Fruit fly (Drosophila melanogaster): Measurements from ENCODE around the gene Las.

The Las gene

dm6 chr3L:20467433-20467832, 35.3 kb upstream of the Las start:
- TF ChIP-seq CTCF (GFP tag; optimal IDR thresholded peaks at IDR 0.05): peak; percentile 3
- TF ChIP-seq Blimp-1 (GFP tag; optimal IDR thresholded peaks at IDR 0.05): peak; percentile 51
- peak; percentile 72 for TF ChIP-seq CG15601 (tag; optimal IDR thresholded peaks at IDR 0.05)
- 0 out of 3 replicates have a peak, but pooled peaks have one; percentile 53 for TF ChIP-seq CG2199 (GFP tag; IDR thresholded peaks at IDR 0.05)
- no peak for TF ChIP-seq sr (GFP tag; IDR thresholded peaks at IDR 0.05)

dm6 chr3L:20466599-20466998, 34.4 kb upstream of the Las start, which contains the start of gene Tdh:
TSS of gene Tdh (plus strand) at chr3L:20466944.
- no peak for TF ChIP-seq Xbp1 (GFP tag; optimal IDR thresholded peaks at IDR 0.05)
- peak; percentile 57 for TF ChIP-seq Deaf1 (tag; optimal IDR thresholded peaks at IDR 0.05)
- TF ChIP-seq Pdp1 (GFP tag; optimal IDR thresholded peaks at IDR 0.05): peak in 1 of 2 experiments; percentile 32
- no peak for TF ChIP-seq tin (GFP tag; optimal IDR thresholded peaks at IDR 0.05)
- TF ChIP-seq CG10543 (GFP tag; optimal IDR thresholded peaks at IDR 0.05): peak; percentile 39
- TF ChIP-seq bowl (GFP tag; IDR thresholded peaks at IDR 0.05): no peak
- peak; percentile 74 for TF ChIP-seq CG12769 (tag; optimal IDR thresholded peaks at IDR 0.05)

dm6 chr3L:20465941-20466340, 33.8 kb upstream of the Las start, which contains the start of gene CG42764:
TSS of gene CG42764 (minus strand) at chr3L:20466041.
- no peak for TF ChIP-seq CG13123 (GFP tag; optimal IDR thresholded peaks at IDR 0.05)
- no peak for TF ChIP-seq gsb (GFP tag; IDR thresholded peaks at IDR 0.05)
- TF ChIP-seq CG42726 (GFP tag; IDR thresholded peaks at IDR 0.05; ENCODE audit: partially characterized antibody): no peak
- TF ChIP-seq ci (GFP tag; IDR thresholded peaks at IDR 0.05): no peak
- TF ChIP-seq CG1792 (GFP tag; optimal IDR thresholded peaks at IDR 0.05): no peak
- TF ChIP-seq Dip2 (GFP tag; IDR thresholded peaks at IDR 0.05): no peak
- TF ChIP-seq scrt (GFP tag; optimal IDR thresholded peaks at IDR 0.05): no peak
- TF ChIP-seq fd64A (GFP tag; optimal IDR thresholded peaks at IDR 0.05): no peak
- no peak for TF ChIP-seq CG14014 (GFP tag; IDR thresholded peaks at IDR 0.05)
- no peak for TF ChIP-seq CG1647 (GFP tag; optimal IDR thresholded peaks at IDR 0.05)
- no peak for TF ChIP-seq Kr (GFP tag; optimal IDR thresholded peaks at IDR 0.05)
- no peak for TF ChIP-seq sqz (GFP tag; optimal IDR thresholded peaks at IDR 0.05)
- no peak for TF ChIP-seq CG7928 (GFP tag; optimal IDR thresholded peaks at IDR 0.05)
- no peak for TF ChIP-seq CG12299 (tag; optimal IDR thresholded peaks at IDR 0.05)
- no peak for TF ChIP-seq CG17328 (GFP tag; IDR thresholded peaks at IDR 0.05)
- no peak for TF ChIP-seq pum (GFP tag; optimal IDR thresholded peaks at IDR 0.05)
- TF ChIP-seq CG34224 (GFP tag; IDR thresholded peaks at IDR 0.05; ENCODE audit: partially characterized antibody): no peak
- no peak for TF ChIP-seq CG7839 (tag; optimal IDR thresholded peaks at IDR 0.05)
- no peak for TF ChIP-seq Fer3 (tag; optimal IDR thresholded peaks at IDR 0.05)

- no peak for TF ChIP-seq Usf (GFP tag; optimal IDR thresholded peaks at IDR 0.05)
- no peak for TF ChIP-seq CG43689 (GFP tag; IDR thresholded peaks at IDR 0.05)
- TF ChIP-seq CG10543 (GFP tag; optimal IDR thresholded peaks at IDR 0.05): no peak
- TF ChIP-seq Hey (tag; optimal IDR thresholded peaks at IDR 0.05): no peak
- no peak for TF ChIP-seq Dp (GFP tag; optimal IDR thresholded peaks at IDR 0.05)
- TF ChIP-seq CG9437 (GFP tag; optimal IDR thresholded peaks at IDR 0.05): no peak
- peak; percentile 65 for TF ChIP-seq CTCF (GFP tag; optimal IDR thresholded peaks at IDR 0.05)
- TF ChIP-seq ap (GFP tag; IDR thresholded peaks at IDR 0.05): no peak
- TF ChIP-seq tio (GFP tag; optimal IDR thresholded peaks at IDR 0.05): no peak
- no peak for TF ChIP-seq CG12155 (GFP tag; optimal IDR thresholded peaks at IDR 0.05)
- TF ChIP-seq CG3847 (GFP tag; IDR thresholded peaks at IDR 0.05): no peak
- TF ChIP-seq Taf1 (GFP tag; IDR thresholded peaks at IDR 0.05): no peak
- TF ChIP-seq CG32532 (GFP tag; IDR thresholded peaks at IDR 0.05): 0 out of 2 replicates have a peak, but pooled peaks have one; percentile 1
- no peak for TF ChIP-seq CG2202 (tag; optimal IDR thresholded peaks at IDR 0.05)
- TF ChIP-seq ken (GFP tag; IDR thresholded peaks at IDR 0.05): no peak
Observed at dm6 chr3L:20464677-20465076, 32.5 kb upstream of the Las start, which contains the start of gene atk. TSS of gene atk (minus strand) at chr3L:20464862.

Data from whole organism, embryonic.